2 fruit fly cellular contexts compared by ENCODE assay signal in the genomic region with DNA sequence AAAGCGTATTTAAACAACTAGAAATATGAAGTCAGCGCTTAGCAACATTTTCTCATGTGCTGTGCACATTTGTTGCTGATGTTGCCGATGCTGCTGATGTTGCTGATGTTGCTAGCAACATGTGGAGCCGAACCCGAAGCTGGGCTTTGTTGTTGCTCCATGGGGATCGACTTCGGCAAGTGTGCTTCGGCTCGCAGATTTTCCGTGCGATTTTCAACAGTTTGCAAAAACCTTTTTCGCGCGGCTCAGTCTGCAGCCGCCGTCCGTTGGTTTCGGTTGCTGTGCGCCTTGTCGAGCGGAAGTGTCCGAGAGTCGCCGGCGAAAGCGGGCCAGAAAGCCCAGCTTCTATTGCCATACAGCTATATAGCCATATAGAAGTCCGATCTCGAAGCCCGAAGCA.
TF ChIP-seq lines count a peak whose summit lies in the region.

No protein-coding gene starts in this region.

TF ChIP-seq in whole organism, embryonic, 481 proteins besides CTCF, POLR2A, EP300 and RAD21 (continued from another document):
- TF ChIP-seq CG13296 (GFP tag; optimal IDR thresholded peaks at IDR 0.05; lab: Kevin White, UChicago) = no peak
- TF ChIP-seq Opbp (GFP tag; IDR thresholded peaks at IDR 0.05; lab: Robert Waterston, UW; ENCODE audit: partially characterized antibody) = no peak
- peak; percentile 92 for TF ChIP-seq Deaf1 (tag; optimal IDR thresholded peaks at IDR 0.05; lab: Kevin White, UChicago)
- TF ChIP-seq CG32772 (GFP tag; IDR thresholded peaks at IDR 0.05; lab: Robert Waterston, UW) = no peak
- no peak for TF ChIP-seq Ets97D (GFP tag; optimal IDR thresholded peaks at IDR 0.05; lab: Kevin White, UChicago)
- TF ChIP-seq lbe (GFP tag; optimal IDR thresholded peaks at IDR 0.05; lab: Kevin White, UChicago) = no peak
- no peak for TF ChIP-seq Neu2 (GFP tag; optimal IDR thresholded peaks at IDR 0.05; lab: Kevin White, UChicago; ENCODE audit: borderline replicate concordance)
- TF ChIP-seq ci (GFP tag; IDR thresholded peaks at IDR 0.05; lab: Robert Waterston, UW) = 0 out of 3 replicates have a peak, but pooled peaks have one; percentile 34

TF ChIP-seq in whole organism, prepupa, 60 proteins besides CTCF, POLR2A, EP300 and RAD21 (continued from another document):
- no peak for TF ChIP-seq spab (GFP tag; optimal IDR thresholded peaks at IDR 0.05; lab: Kevin White, UChicago)
- TF ChIP-seq fd85E (GFP tag; optimal IDR thresholded peaks at IDR 0.05; lab: Kevin White, UChicago) = no peak
- no peak for TF ChIP-seq CG4318 (GFP tag; optimal IDR thresholded peaks at IDR 0.05; lab: Kevin White, UChicago)
